Fruit fly (Drosophila melanogaster): Measurements from ENCODE around the gene CG13482.

The CG13482 gene

DNA sequence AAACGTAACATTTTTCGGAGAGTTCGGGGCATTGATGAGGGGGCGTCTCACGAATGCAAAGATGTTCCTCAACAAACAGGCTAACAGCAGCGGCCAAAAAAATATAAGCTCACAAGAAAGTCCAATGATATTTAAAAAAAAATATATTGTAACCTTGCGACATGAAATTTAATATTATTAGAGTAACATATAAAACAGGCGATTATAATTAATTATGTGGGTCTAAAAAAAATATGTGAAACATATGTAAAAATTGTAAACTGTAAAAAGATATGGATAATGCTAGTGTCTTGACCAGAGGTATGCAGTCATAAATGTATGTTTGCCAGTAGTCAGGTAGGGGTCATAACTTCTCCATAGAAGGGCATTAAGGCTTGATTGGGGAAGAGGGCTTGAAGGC lies 24.0 kb downstream of the CG13482 start:
- TF ChIP-seq h (optimal IDR thresholded peaks at IDR 0.05) (no peak), Myc (optimal IDR thresholded peaks at IDR 0.05) (no peak), psq (optimal IDR thresholded peaks at IDR 0.05) (no peak), ttk (optimal IDR thresholded peaks at IDR 0.05) (no peak), Sin3A (optimal IDR thresholded peaks at IDR 0.05) (no peak), insv (optimal IDR thresholded peaks at IDR 0.05) (no peak)

DNA sequence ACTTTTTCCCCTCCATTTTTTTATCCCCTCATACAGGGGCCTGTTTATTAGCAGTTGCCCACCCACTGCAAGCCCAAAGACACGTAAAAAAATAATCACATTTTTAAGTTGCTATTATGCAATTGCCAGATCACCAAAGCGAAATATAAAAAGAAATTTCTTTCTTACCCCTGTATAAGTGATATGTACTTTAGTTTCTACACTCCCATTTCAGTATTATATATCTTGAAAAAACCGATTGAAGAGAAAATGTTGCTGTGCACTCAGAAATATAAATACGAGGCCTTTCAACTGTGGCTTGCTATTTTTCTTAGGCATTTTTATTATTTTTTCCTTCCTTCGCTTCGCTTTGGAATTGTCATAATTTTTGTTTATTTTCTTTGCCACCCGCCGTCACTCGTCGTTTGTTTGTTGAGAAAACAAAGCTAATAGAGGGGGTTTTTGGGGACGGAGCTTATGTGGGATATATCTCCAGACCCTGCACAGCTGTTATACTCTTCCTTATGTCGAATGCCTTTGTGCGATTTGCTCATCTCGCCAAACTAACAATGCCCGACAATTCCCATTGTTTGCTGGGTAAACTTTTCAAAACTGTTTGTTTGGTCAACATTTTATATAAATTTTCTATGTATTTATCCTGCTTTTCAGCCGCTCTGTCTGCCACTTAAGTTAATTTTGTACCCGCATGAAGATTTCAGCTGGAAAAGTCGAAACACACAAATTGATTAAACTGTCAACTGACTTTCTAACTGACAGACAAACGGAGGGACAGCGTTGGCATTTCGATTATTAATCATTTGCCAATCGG lies 25.3 kb downstream of the CG13482 start:
- no peak for TF ChIP-seq h (optimal IDR thresholded peaks at IDR 0.05)
- no peak for TF ChIP-seq psq (optimal IDR thresholded peaks at IDR 0.05)

DNA sequence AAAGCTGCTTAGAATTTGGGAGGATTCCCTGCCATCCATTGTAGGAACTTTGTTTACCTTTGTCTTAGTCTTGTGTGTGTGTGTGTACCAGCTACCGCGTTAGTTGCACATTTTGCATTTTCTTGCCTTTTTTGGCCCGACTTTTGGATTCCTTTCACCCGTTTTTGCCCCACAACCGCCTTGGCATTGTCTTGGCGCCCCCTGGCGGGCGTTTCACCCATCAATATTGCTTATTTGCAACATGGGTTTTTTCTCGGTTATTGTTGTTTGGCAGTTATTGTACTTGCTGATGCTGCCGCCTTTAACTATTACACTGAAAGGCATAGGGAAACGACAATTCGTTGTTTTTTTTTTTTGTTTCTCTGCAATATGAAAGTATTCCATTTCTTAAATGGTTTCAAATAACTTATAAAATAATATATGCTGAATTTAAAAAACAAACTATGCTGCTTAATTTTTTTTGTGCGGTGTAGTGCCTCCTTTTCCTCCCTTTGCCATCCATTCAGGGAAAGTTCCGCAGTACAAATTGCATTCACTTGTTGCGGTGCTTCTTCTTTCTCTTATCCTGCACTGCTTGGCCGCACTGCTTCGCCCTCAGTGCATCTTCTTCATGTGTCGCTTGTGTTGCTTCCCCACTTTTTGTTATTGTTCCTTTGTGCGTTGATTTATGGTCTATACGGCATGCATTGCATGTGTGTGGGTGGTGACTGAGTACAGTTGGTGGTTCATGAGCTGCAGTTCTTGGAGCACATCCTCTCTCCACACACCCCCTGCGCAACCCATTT lies 27.6 kb downstream of the CG13482 start:
- no peak for TF ChIP-seq Sin3A (optimal IDR thresholded peaks at IDR 0.05)
- TF ChIP-seq Myc (optimal IDR thresholded peaks at IDR 0.05) = no peak
- no peak for TF ChIP-seq insv (optimal IDR thresholded peaks at IDR 0.05)

DNA sequence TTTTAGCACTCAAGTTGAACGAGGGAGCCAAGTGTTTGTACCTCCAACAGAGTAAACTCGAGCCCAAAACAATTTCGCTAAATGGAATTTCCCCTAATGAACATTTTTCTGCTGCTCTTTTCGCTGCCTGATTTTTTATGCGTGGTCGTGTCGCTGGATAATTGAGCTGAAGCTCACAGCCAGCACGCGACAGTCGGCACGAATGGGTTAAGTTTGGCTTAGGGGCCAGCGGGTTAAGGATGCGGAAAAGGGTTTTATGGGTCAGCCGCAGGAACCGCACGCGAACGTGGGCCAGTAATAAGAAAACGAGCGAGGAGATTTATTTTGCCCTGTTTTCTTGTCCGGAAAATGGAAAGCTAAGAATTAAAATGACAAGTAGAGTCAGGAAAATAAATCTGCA lies 29.8 kb downstream of the CG13482 start:
- no peak for TF ChIP-seq ttk (optimal IDR thresholded peaks at IDR 0.05)
- TF ChIP-seq Sin3A (optimal IDR thresholded peaks at IDR 0.05) = no peak
- no peak for TF ChIP-seq psq (optimal IDR thresholded peaks at IDR 0.05)
- TF ChIP-seq Myc (optimal IDR thresholded peaks at IDR 0.05) = no peak
- no peak for TF ChIP-seq insv (optimal IDR thresholded peaks at IDR 0.05)
- no peak for TF ChIP-seq h (optimal IDR thresholded peaks at IDR 0.05)

DNA sequence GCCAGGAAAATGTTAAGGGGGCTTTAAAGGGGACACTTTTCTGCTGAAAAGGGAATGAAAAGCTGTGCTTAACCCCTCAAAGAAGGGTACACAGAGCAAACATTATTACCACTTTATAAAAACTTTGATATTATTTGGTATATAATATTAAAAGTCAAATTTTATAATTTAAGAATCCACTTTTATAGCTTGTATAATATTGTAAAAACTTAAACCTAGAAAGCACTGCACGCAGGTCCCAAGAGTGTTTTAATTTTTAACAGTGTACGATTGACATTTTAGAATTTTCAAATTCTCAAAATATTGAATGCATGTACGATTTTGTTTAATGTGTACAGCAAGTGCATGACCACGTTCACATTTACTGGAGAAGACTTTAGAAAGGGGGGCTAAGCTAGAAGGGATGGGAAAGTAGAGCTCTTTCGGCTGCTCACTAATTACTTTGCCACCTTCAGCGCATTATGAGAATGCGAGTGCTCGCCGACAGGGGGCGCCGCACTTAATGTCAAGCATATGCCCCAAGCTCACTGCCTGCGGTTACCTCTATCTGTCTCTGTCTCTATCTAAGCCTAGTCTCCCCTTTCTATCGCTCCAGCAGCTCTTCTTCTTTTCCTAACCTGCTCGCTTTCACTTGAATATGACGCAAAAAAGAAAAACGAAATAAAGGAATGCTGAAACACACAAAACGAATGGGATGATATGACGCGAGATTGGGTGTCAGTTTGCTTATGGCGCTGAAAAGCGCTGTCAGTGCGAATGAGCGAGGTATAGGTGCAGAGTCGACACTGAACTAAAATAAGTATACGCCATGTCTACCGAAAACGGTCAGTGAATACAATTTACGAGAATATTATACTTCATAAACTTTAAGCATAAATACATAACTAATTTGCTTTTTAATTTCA lies 30.9 kb downstream of the CG13482 start:
- TF ChIP-seq Sin3A (optimal IDR thresholded peaks at IDR 0.05) = no peak
- TF ChIP-seq insv (optimal IDR thresholded peaks at IDR 0.05) = no peak
- no peak for TF ChIP-seq h (optimal IDR thresholded peaks at IDR 0.05)
- no peak for TF ChIP-seq Myc (optimal IDR thresholded peaks at IDR 0.05)
- TF ChIP-seq ttk (optimal IDR thresholded peaks at IDR 0.05) = no peak
- no peak for TF ChIP-seq psq (optimal IDR thresholded peaks at IDR 0.05)

DNA sequence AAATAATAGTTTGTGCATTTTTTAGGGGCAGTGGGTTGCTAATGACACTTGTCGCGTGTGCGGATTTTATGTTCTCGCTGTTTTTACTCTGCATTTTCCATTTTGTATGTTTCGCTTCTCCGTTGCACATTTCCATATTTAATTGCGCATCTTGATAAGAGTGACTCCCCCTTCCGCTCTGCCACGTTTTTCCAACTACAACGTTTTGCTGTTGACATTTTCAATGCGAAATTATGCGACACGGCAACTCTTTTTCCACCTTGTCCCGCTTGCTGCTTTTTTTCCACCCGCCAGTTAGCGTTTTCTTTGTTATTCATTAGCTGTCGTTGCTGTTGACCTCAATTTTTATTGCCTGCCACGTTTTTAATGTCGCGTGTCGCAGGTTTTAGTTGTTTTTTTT lies 32.9 kb downstream of the CG13482 start:
- TF ChIP-seq Sin3A (optimal IDR thresholded peaks at IDR 0.05) (no peak), ttk (optimal IDR thresholded peaks at IDR 0.05) (no peak), insv (optimal IDR thresholded peaks at IDR 0.05) (no peak), psq (optimal IDR thresholded peaks at IDR 0.05) (no peak), Myc (optimal IDR thresholded peaks at IDR 0.05) (no peak), h (optimal IDR thresholded peaks at IDR 0.05) (no peak)

DNA sequence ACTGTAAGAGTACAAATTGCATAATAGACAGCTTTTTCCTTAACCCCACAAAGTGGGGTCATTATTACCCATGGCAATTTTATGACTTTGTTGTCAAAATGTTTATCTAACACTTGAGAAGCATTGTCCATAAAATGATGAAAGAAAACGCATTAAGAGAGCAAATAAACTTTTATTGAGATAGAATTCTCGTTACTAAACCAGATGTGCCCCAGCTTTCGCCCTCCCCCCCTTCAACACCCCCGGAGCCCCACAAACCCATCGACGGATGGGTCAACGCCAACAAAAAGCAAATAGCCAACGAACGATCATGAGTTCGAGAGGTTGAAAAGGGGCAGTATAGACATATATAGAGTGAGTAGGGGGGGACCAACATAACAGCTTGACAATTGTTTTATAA lies 33.5 kb downstream of the CG13482 start:
- no peak for TF ChIP-seq h (optimal IDR thresholded peaks at IDR 0.05)
- no peak for TF ChIP-seq psq (optimal IDR thresholded peaks at IDR 0.05)
- TF ChIP-seq insv (optimal IDR thresholded peaks at IDR 0.05) = no peak
- no peak for TF ChIP-seq Sin3A (optimal IDR thresholded peaks at IDR 0.05)
- TF ChIP-seq Myc (optimal IDR thresholded peaks at IDR 0.05) = no peak
- no peak for TF ChIP-seq ttk (optimal IDR thresholded peaks at IDR 0.05)

DNA sequence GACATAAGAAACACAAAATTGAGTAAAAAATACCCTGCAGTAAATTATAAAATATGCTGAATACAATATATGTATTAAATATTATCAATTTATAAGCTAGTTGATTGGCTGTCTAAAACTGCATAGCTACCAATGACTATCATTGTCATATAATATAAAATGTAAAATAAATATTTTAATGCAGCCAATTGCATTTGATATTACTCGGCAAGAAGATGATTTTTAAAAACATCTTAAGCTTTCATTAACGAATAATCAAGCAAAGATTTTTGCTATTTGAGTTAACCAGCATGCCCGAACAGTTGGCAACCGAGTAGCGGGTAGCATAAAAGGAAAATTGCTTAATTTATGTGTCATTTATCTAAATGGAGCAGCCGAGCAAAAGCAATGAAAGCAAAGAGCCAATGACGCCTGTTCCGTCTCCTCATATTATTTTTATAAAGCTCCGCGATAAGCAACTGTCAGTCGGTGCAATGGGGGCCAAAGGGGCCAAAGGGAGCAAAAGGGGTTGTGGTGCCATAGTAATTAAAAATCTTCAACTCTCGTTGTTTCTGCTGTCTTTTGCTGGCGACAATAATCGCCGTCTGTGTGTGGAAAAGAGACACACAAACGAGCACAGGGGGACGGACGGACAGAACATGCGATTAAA lies 34.1 kb downstream of the CG13482 start:
- TF ChIP-seq Sin3A (optimal IDR thresholded peaks at IDR 0.05) (no peak), insv (optimal IDR thresholded peaks at IDR 0.05) (no peak)

DNA sequence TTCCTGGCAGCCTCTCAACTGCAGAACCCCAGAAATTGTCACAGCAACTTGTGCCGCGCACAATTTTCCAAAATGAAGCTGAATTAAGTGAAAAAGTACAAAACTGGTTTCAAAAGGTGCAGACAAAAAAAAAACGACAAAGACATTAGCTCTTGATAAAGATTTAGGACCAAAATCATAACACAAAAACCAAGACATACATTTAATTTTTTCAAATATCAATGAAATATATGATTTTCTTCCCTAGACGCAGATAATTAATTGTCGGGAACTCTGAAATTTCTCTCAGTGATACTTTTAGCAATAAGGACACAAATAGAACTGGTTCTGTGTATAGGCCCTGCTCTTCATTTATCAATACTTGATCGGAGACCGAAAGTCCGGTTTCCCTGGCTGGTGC lies 35.6 kb downstream of the CG13482 start:
- TF ChIP-seq Sin3A (optimal IDR thresholded peaks at IDR 0.05) = no peak
- no peak for TF ChIP-seq h (optimal IDR thresholded peaks at IDR 0.05)
- no peak for TF ChIP-seq insv (optimal IDR thresholded peaks at IDR 0.05)
- no peak for TF ChIP-seq Myc (optimal IDR thresholded peaks at IDR 0.05)
- TF ChIP-seq psq (optimal IDR thresholded peaks at IDR 0.05) = no peak
- no peak for TF ChIP-seq ttk (optimal IDR thresholded peaks at IDR 0.05)

DNA sequence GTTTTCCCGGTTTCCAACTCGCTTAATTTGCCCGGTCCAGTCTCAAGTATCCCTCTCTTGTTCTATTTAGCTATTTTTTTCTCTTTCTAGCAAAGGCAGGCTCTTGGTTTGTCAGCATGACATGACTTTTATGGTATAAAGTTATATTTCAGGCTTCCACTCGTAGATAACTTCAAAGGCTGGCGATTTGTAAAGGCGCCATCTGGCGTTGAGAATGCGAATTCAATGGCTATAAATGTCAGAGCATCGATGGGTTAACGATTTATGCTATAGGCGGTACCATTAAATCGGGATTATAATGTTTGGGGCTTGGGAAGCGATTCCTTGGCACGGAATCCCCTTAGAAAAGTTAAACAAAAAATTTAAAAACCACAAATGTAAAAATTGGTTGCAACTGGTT lies 36.3 kb downstream of the CG13482 start:
- no peak for TF ChIP-seq h (optimal IDR thresholded peaks at IDR 0.05)
- no peak for TF ChIP-seq insv (optimal IDR thresholded peaks at IDR 0.05)
- no peak for TF ChIP-seq Sin3A (optimal IDR thresholded peaks at IDR 0.05)
- no peak for TF ChIP-seq psq (optimal IDR thresholded peaks at IDR 0.05)
- TF ChIP-seq ttk (optimal IDR thresholded peaks at IDR 0.05) = no peak
- TF ChIP-seq Myc (optimal IDR thresholded peaks at IDR 0.05) = no peak

DNA sequence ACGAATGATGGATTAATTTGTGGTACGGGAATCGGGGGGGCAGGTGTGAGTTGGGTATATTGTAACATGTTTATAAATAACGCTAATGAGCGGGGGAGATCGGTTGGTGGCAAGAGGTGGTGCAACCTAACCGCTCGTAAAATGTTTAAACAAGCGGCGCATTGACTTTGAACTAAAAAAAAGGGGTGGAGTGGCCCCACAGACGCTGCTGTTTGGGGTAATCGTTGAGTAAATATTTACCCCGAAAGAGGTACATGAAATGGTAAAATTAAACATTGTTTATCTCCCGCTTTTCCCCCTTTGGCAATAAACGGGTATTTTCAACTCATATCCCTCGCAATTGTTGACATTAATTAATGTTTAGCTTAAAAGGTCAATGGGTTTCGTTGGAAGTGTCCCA lies 37.0 kb downstream of the CG13482 start:
- TF ChIP-seq psq (optimal IDR thresholded peaks at IDR 0.05) (no peak), Sin3A (optimal IDR thresholded peaks at IDR 0.05) (no peak), insv (optimal IDR thresholded peaks at IDR 0.05) (no peak), Myc (optimal IDR thresholded peaks at IDR 0.05) (no peak), h (optimal IDR thresholded peaks at IDR 0.05) (no peak), ttk (optimal IDR thresholded peaks at IDR 0.05) (no peak)

DNA sequence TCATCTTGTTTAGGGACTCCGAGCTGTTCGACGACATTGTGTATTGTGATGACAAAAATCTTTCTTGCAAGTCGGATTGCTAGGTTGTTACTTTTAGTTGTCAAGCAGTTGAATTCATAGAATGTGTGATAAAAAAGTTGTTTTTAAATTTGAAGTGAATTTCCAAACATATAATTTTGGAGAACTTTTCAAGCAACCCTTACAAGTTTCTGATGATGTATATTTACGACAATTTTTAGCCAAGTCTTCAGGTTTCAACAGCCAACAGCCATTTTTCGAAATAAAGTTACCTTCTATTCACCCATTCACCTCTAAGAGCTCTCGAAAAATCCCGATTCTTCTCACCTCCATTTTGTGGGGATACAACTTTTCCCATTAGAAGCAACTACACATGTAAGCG lies 40.5 kb downstream of the CG13482 start, which contains the start of gene CG13481:
Gene CG13481 (minus strand): TSS at position 101 of the 400 bp plus-strand sequence.
- no peak for TF ChIP-seq h (optimal IDR thresholded peaks at IDR 0.05)
- TF ChIP-seq Sin3A (optimal IDR thresholded peaks at IDR 0.05) = no peak
- no peak for TF ChIP-seq Myc (optimal IDR thresholded peaks at IDR 0.05)
- no peak for TF ChIP-seq psq (optimal IDR thresholded peaks at IDR 0.05)
- TF ChIP-seq ttk (optimal IDR thresholded peaks at IDR 0.05) = no peak
- no peak for TF ChIP-seq insv (optimal IDR thresholded peaks at IDR 0.05)
